Worm (Caenorhabditis elegans): Measurements from ENCODE around the gene far-2.
A peak's percentile ranks its signal among the peaks of the same experiment; 100 is the strongest.

The far-2 gene

DNA sequence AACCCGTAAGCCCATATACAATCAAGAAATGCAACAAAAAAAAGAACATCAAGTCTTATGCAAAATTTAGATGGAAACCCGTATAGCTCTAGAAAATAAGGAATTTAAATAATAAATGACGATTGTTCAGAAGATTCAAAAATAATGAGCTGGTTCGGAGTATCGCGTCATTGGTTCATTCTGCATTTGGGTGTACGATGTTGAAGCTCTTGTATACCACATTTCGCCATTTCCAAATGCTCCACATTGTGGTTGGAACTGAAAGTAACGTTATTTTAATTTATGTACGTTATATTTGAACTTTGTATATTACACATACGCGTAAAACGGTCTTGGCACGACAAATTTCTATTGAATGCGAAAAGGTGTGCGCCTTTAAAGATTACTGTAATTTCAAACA is 21.4 kb upstream of the far-2 start (continued):
- TF ChIP-seq fkh-3 (tag; optimal IDR thresholded peaks at IDR 0.05) (no peak), F10E7.11 (tag; optimal IDR thresholded peaks at IDR 0.05) (no peak), Y56A3A.18 (GFP tag; IDR thresholded peaks at IDR 0.05) (no peak), tbx-9 (tag; optimal IDR thresholded peaks at IDR 0.05; ENCODE audit: borderline replicate concordance) (no peak), efl-1 (GFP tag; optimal IDR thresholded peaks at IDR 0.05) (no peak), ztf-25 (GFP tag; IDR thresholded peaks at IDR 0.05) (no peak), zim-3 (tag; optimal IDR thresholded peaks at IDR 0.05) (no peak), Y67H2A.10 (GFP tag; conservative IDR thresholded peaks at IDR 0.05) (no peak), gei-17 (GFP tag; optimal IDR thresholded peaks at IDR 0.05) (no peak), madf-3 (GFP tag; IDR thresholded peaks at IDR 0.05) (peak; percentile 77), cebp-1 (GFP tag; IDR thresholded peaks at IDR 0.05) (no peak), cebp-1 (tag; optimal IDR thresholded peaks at IDR 0.05) (peak; percentile 54), sea-2 (GFP tag; IDR thresholded peaks at IDR 0.05) (no peak), ceh-27 (GFP tag; optimal IDR thresholded peaks at IDR 0.05) (no peak), let-526 (GFP tag; IDR thresholded peaks at IDR 0.05) (no peak), F22D6.2 (tag; optimal IDR thresholded peaks at IDR 0.05) (no peak), snpc-3.4 (tag; optimal IDR thresholded peaks at IDR 0.05) (no peak), mes-4 (tag; optimal IDR thresholded peaks at IDR 0.05) (peak; percentile 4), somi-1 (GFP tag; optimal IDR thresholded peaks at IDR 0.05) (no peak), snpc-1.3 (tag; optimal IDR thresholded peaks at IDR 0.05; ENCODE audit: insufficient read depth) (no peak), ets-4 (GFP tag; optimal IDR thresholded peaks at IDR 0.05) (no peak), repo-1 (tag; optimal IDR thresholded peaks at IDR 0.05) (peak; percentile 80), rec-8 (tag; optimal IDR thresholded peaks at IDR 0.05) (no peak), rcor-1 (GFP tag; IDR thresholded peaks at IDR 0.05) (no peak), ceh-58 (GFP tag; IDR thresholded peaks at IDR 0.05) (no peak), attf-3 (GFP tag; conservative IDR thresholded peaks at IDR 0.05) (no peak), B0261.1 (tag; optimal IDR thresholded peaks at IDR 0.05) (no peak), ZK185.1 (tag; optimal IDR thresholded peaks at IDR 0.05; ENCODE audit: poor library complexity, severe bottlenecking) (no peak)

ce11 chrIII:9069712-9070111 is 11.9 kb upstream of the far-2 start:
- TF ChIP-seq ztf-28 (GFP tag; IDR thresholded peaks at IDR 0.05): no peak
- no peak for TF ChIP-seq let-526 (GFP tag; IDR thresholded peaks at IDR 0.05)
- no peak for TF ChIP-seq him-1 (tag; optimal IDR thresholded peaks at IDR 0.05)
- no peak for TF ChIP-seq B0336.3 (GFP tag; IDR thresholded peaks at IDR 0.05)
- TF ChIP-seq nfyb-1 (GFP tag; IDR thresholded peaks at IDR 0.05): no peak
- no peak for TF ChIP-seq F23B12.7 (tag; optimal IDR thresholded peaks at IDR 0.05; ENCODE audit: insufficient read depth)
- no peak for TF ChIP-seq ceh-27 (GFP tag; optimal IDR thresholded peaks at IDR 0.05)
- no peak for TF ChIP-seq snpc-3.4 (tag; optimal IDR thresholded peaks at IDR 0.05)
- no peak for TF ChIP-seq ceh-40 (GFP tag; IDR thresholded peaks at IDR 0.05)
- TF ChIP-seq Y79H2A.3 (GFP tag; conservative IDR thresholded peaks at IDR 0.05): no peak

- no peak for TF ChIP-seq rpc-1 (optimal IDR thresholded peaks at IDR 0.05)
- TF ChIP-seq rpc-1 (tag; optimal IDR thresholded peaks at IDR 0.05): no peak
- no peak for TF ChIP-seq ekl-4 (GFP tag; IDR thresholded peaks at IDR 0.05)
- TF ChIP-seq lsy-27 (tag; optimal IDR thresholded peaks at IDR 0.05; ENCODE audit: borderline replicate concordance, insufficient read depth): no peak
- no peak for TF ChIP-seq sea-2 (GFP tag; IDR thresholded peaks at IDR 0.05)
- TF ChIP-seq F33H1.4 (GFP tag; IDR thresholded peaks at IDR 0.05): no peak
- no peak for TF ChIP-seq ceh-27 (GFP tag; optimal IDR thresholded peaks at IDR 0.05)
- no peak for TF ChIP-seq repo-1 (tag; optimal IDR thresholded peaks at IDR 0.05)
- no peak for TF ChIP-seq snpc-1.3 (tag; optimal IDR thresholded peaks at IDR 0.05; ENCODE audit: insufficient read depth)
- TF ChIP-seq hlh-26 (GFP tag; conservative IDR thresholded peaks at IDR 0.05): no peak
- TF ChIP-seq F37B4.10 (GFP tag; IDR thresholded peaks at IDR 0.05): no peak
- TF ChIP-seq madf-6 (GFP tag; IDR thresholded peaks at IDR 0.05): no peak
- no peak for TF ChIP-seq K11D2.4 (GFP tag; IDR thresholded peaks at IDR 0.05)
- no peak for TF ChIP-seq ceh-91 (GFP tag; IDR thresholded peaks at IDR 0.05)
- no peak for TF ChIP-seq nhr-27 (tag; optimal IDR thresholded peaks at IDR 0.05)
- TF ChIP-seq F23B12.7 (tag; optimal IDR thresholded peaks at IDR 0.05; ENCODE audit: insufficient read depth): no peak
- TF ChIP-seq ztf-26 (tag; optimal IDR thresholded peaks at IDR 0.05): no peak
Observed at ce11 chrIII:9071372-9071771, 10.3 kb upstream of the far-2 start, which contains the start of gene lin-12. TSS of gene lin-12 (minus strand) at chrIII:9071472.

Measured in whole organism, young adult.